Worm (Caenorhabditis elegans) whole organism, L4/young adult: ENCODE results near the gene clec-182.

ENCODE experiments used
- dao-5 ChIP-seq: sonication (generic microtip); optimal IDR thresholded peaks from 2 replicates; lab custom pipeline; 2016; ENCODE audit warnings: missing genotype, missing genetic modification characterization, moderate library complexity, missing compliant biosample characterization
- him-1 ChIP-seq: sonication (generic microtip); optimal IDR thresholded peaks from 2 replicates; lab custom pipeline; 2016; ENCODE audit warnings: missing genotype, missing genetic modification reagents, missing genetic modification characterization, missing compliant biosample characterization

- TF ChIP-seq him-1 (no peak), dao-5 (tag; lab: Kevin White, UChicago) (no peak)
Observed at ce11 chrIV:8769539-8769938, 28.6 kb downstream of the clec-182 start, which contains the start of gene F20C5.5.
